Fruit fly (Drosophila melanogaster): ENCODE measurements around the gene Ir7e.

DNA sequence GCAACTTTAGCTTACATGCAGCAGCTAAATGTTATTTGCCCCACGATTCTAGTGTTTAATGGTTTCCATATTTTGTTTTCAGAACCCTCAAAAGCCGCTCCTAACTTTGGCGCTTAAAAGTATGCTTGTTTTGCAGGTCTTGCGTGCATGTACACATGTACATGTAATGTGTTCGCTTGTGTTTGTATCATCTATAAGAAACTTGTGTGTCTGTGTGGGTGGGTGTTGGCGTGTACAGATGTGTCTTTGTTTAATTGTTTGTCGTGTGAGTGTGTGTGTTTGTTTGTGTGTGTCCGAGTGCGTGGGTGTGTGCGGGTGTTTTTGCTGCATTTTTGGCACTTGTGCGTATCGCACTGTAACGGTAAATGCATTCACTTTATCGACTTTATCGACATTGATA lies 41.6 kb upstream of the Ir7e start:
- TF ChIP-seq CG11247 (GFP tag; IDR thresholded peaks at IDR 0.05) (no peak), Sox102F (GFP tag; optimal IDR thresholded peaks at IDR 0.05) (no peak), CG10543 (GFP tag; optimal IDR thresholded peaks at IDR 0.05) (no peak), pan (optimal IDR thresholded peaks at IDR 0.05) (no peak), pan (GFP tag; optimal IDR thresholded peaks at IDR 0.05 in 1 of 2, IDR thresholded peaks at IDR 0.05 in 1 of 2) (no peak), Gsc (GFP tag; IDR thresholded peaks at IDR 0.05) (no peak), tna (GFP tag; IDR thresholded peaks at IDR 0.05; ENCODE audit: partially characterized antibody) (no peak)
